Worm (Caenorhabditis elegans): ENCODE measurements around the gene C18B12.4.

C18B12.4 gene

DNA sequence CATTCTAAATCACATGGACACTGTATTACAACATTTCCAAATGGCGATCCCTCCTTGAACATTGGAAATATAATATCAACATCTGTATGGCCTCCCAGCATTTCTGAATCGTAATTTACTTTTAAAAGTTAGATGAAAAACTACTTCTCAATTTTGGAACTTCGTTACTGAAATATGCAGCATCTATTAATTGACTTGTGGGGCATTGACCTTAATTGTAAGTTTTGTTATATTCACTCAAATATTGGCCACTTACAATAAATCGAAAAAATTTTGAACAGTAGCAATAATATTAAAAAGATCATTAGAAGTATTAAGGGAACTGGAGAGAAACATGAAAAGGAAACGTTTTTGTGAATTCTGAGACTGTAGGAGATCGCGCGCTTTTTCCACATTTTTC lies 28.8 kb upstream of the C18B12.4 start, which contains the start of gene mam-6:
Gene mam-6, minus strand, starts transcription at position 101 of the 400 bp plus-strand sequence.
- TF ChIP-seq ceh-28 (tag; optimal IDR thresholded peaks at IDR 0.05) (no peak), ama-1 (optimal IDR thresholded peaks at IDR 0.05) (no peak), nhr-23 (tag; optimal IDR thresholded peaks at IDR 0.05) (no peak), egl-27 (tag; optimal IDR thresholded peaks at IDR 0.05) (no peak), elt-3 (tag; optimal IDR thresholded peaks at IDR 0.05) (no peak), egl-5 (tag; optimal IDR thresholded peaks at IDR 0.05) (no peak), daf-12 (tag; optimal IDR thresholded peaks at IDR 0.05) (no peak), zag-1 (tag; optimal IDR thresholded peaks at IDR 0.05) (no peak), fos-1 (tag; optimal IDR thresholded peaks at IDR 0.05) (no peak), lin-15B (tag; optimal IDR thresholded peaks at IDR 0.05) (no peak), elt-1 (tag; optimal IDR thresholded peaks at IDR 0.05) (no peak), elt-2 (tag; optimal IDR thresholded peaks at IDR 0.05) (no peak), nhr-11 (tag; optimal IDR thresholded peaks at IDR 0.05) (no peak), lin-39 (tag; optimal IDR thresholded peaks at IDR 0.05) (no peak), hmg-11 (tag; optimal IDR thresholded peaks at IDR 0.05) (no peak), nhr-25 (tag; optimal IDR thresholded peaks at IDR 0.05) (no peak), nhr-67 (tag; optimal IDR thresholded peaks at IDR 0.05) (no peak), unc-62 (GFP tag; optimal IDR thresholded peaks at IDR 0.05) (no peak), unc-39 (tag; optimal IDR thresholded peaks at IDR 0.05) (no peak), ztf-11 (tag; optimal IDR thresholded peaks at IDR 0.05) (no peak)

DNA sequence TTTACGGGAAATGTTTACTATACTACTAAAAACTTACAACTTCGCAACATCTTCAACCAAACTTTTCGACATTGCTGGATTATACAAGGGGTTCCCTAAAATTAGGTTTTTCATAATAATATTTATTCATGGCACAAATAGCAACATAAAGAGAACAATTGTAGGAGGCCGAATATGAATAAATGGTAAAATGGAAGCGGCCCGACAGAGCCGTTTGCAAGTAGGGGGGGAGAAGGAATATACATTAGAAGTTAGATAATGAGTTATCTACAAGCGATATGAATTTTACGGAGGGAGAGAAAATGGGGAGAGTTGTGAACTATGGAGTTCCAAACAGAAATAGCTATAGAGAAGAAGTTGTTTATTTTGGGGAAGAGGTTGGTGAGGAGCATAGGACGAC lies 19.9 kb upstream of the C18B12.4 start, which contains the start of gene fbxa-96:
Gene fbxa-96, minus strand, starts transcription at position 101 of the 400 bp plus-strand sequence.
- TF ChIP-seq ceh-82 (tag; optimal IDR thresholded peaks at IDR 0.05) = no peak
- no peak for TF ChIP-seq pqm-1 (tag; optimal IDR thresholded peaks at IDR 0.05)
- TF ChIP-seq skn-1 (tag; optimal IDR thresholded peaks at IDR 0.05) = no peak
- TF ChIP-seq ama-1 (optimal IDR thresholded peaks at IDR 0.05) = no peak
- TF ChIP-seq eor-1 (tag; optimal IDR thresholded peaks at IDR 0.05) = no peak
- TF ChIP-seq nhr-43 (tag; optimal IDR thresholded peaks at IDR 0.05; ENCODE audit: poor library complexity, severe bottlenecking) = no peak
- TF ChIP-seq unc-39 (tag; optimal IDR thresholded peaks at IDR 0.05) = no peak
- no peak for TF ChIP-seq ztf-11 (tag; optimal IDR thresholded peaks at IDR 0.05)
- no peak for TF ChIP-seq sea-2 (GFP tag; optimal IDR thresholded peaks at IDR 0.05)
- TF ChIP-seq nhr-23 (tag; optimal IDR thresholded peaks at IDR 0.05) = no peak
- TF ChIP-seq elt-1 (tag; optimal IDR thresholded peaks at IDR 0.05) = no peak
- no peak for TF ChIP-seq lin-15B (tag; optimal IDR thresholded peaks at IDR 0.05)
- no peak for TF ChIP-seq elt-2 (tag; optimal IDR thresholded peaks at IDR 0.05)
- no peak for TF ChIP-seq ceh-9 (tag; optimal IDR thresholded peaks at IDR 0.05)
- no peak for TF ChIP-seq snpc-4 (tag; optimal IDR thresholded peaks at IDR 0.05)
- no peak for TF ChIP-seq daf-12 (tag; optimal IDR thresholded peaks at IDR 0.05)

DNA sequence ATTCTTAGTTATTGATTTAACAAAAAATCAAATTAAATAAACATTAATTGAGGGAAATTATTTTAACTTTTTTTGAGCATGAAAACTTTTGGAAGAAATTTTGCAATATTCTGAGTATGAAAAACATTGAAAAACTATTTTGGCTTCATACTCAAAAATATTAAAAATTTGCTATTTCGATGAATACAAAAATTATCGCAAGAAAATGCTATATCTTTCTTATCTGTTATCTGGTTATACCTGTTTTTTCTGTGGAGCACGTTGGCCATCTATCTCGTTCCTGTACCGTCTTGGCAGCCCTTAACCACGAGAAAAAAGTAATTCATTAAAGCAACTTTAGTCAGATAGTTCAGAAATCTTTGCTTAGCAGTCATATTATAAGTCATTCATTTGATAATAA lies 17.5 kb upstream of the C18B12.4 start:
- TF ChIP-seq fkh-2 (tag; optimal IDR thresholded peaks at IDR 0.05) (no peak), ceh-82 (tag; optimal IDR thresholded peaks at IDR 0.05) (no peak), ZK546.5 (tag; optimal IDR thresholded peaks at IDR 0.05) (no peak), nhr-11 (tag; optimal IDR thresholded peaks at IDR 0.05) (no peak), aly-2 (tag; optimal IDR thresholded peaks at IDR 0.05) (no peak), nhr-25 (tag; optimal IDR thresholded peaks at IDR 0.05) (no peak), hmg-11 (tag; optimal IDR thresholded peaks at IDR 0.05) (no peak)

DNA sequence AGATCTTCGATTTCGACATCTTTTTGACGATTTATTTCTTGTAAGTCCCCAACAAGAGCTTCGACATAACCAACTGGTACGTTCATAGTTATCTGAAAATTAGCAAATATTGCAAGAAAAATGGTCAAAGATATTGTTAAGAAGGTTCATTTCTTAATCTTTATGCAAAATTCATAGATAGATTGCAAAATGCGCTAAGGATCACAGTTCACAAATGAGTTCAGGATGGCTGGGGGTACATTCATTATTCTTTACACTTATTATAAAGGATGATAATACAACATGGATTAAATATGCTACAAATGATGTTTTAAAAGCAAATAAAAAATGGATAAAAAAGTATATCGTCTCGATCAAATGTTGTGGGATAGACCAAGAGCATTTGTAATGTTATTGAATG lies 16.3 kb upstream of the C18B12.4 start, which contains the start of gene H03G16.5:
Gene H03G16.5, minus strand, starts transcription at position 101 of the 400 bp plus-strand sequence.
- TF ChIP-seq nhr-25 (tag; optimal IDR thresholded peaks at IDR 0.05) (no peak), ceh-82 (tag; optimal IDR thresholded peaks at IDR 0.05) (no peak), lin-15B (tag; optimal IDR thresholded peaks at IDR 0.05) (no peak), hmg-11 (tag; optimal IDR thresholded peaks at IDR 0.05) (no peak), fkh-2 (tag; optimal IDR thresholded peaks at IDR 0.05) (no peak), aly-2 (tag; optimal IDR thresholded peaks at IDR 0.05) (no peak)

DNA sequence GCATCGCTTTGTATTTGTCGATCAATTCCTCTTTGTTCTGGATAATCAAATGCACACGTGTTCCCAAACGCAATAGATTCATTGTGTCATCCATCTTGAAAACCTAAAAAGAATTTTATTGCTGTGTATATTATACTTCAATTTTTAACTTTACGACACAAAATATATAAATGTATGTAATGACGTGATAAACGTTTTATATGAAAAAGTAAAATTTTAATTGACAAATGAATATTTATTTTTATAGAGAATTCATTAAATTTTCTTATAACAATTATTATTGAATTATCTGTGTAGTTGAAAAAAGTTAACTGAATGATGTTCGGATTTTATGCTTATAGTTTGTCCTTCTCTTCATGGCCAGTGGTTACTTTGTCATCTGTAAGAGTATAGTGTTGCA lies 15.5 kb upstream of the C18B12.4 start, which contains the start of gene H03G16.7:
Gene H03G16.7, minus strand, starts transcription at position 101 of the 400 bp plus-strand sequence.
- no peak for TF ChIP-seq ceh-82 (tag; optimal IDR thresholded peaks at IDR 0.05)
- no peak for TF ChIP-seq mml-1 (tag; optimal IDR thresholded peaks at IDR 0.05)
- TF ChIP-seq eor-1 (tag; optimal IDR thresholded peaks at IDR 0.05) = no peak
- TF ChIP-seq aly-2 (tag; optimal IDR thresholded peaks at IDR 0.05) = no peak
- no peak for TF ChIP-seq nhr-67 (tag; optimal IDR thresholded peaks at IDR 0.05)
- TF ChIP-seq nhr-12 (tag; optimal IDR thresholded peaks at IDR 0.05) = no peak
- no peak for TF ChIP-seq snpc-4 (tag; optimal IDR thresholded peaks at IDR 0.05)
- TF ChIP-seq sea-2 (GFP tag; optimal IDR thresholded peaks at IDR 0.05) = no peak
- no peak for TF ChIP-seq nhr-23 (tag; optimal IDR thresholded peaks at IDR 0.05)
- no peak for TF ChIP-seq nhr-237 (tag; optimal IDR thresholded peaks at IDR 0.05)
- no peak for TF ChIP-seq nhr-28 (tag; optimal IDR thresholded peaks at IDR 0.05)
- no peak for TF ChIP-seq tbx-2 (tag; optimal IDR thresholded peaks at IDR 0.05)
- TF ChIP-seq elt-3 (tag; optimal IDR thresholded peaks at IDR 0.05) = no peak

Data from whole organism, L3 larva.